Fruit fly (Drosophila melanogaster): ENCODE data around the gene Pus1.

dm6 chr3R:20626123-20626522, 33.7 kb upstream of the Pus1 start:
- no peak for TF ChIP-seq insv (optimal IDR thresholded peaks at IDR 0.05)
- TF ChIP-seq ttk (optimal IDR thresholded peaks at IDR 0.05): no peak
